Fruit fly (Drosophila melanogaster) whole organism, pupa: Measurements from ENCODE around the gene bab1.

Source experiments
- CG10348 ChIP-seq: fragments of 200-800 bp; sonication (Bioruptor generic); IDR thresholded peaks from 2 replicates; pipeline ENCODE4 v1.3.6; 2022; ENCODE audit warnings: missing biosample characterization, missing genetic modification characterization
- CG12605 ChIP-seq: fragments of 200-800 bp; sonication (Bioruptor generic); IDR thresholded peaks from 2 replicates; pipeline ENCODE4 v1.3.6; 2022; ENCODE audit warnings: missing biosample characterization, missing genetic modification characterization
- CG32121 ChIP-seq: fragments of 200-800 bp; sonication (Bioruptor generic); IDR thresholded peaks from 2 replicates; pipeline ENCODE4 v1.3.6; 2022; ENCODE audit warnings: missing biosample characterization, missing genetic modification characterization
- CG8301 ChIP-seq: fragments of 200-800 bp; sonication (Bioruptor generic); optimal IDR thresholded peaks from 2 replicates; lab custom pipeline; 2018; ENCODE audit warnings: missing biosample characterization, mild to moderate bottlenecking, missing genetic modification characterization
- Pif1A ChIP-seq: fragments of 200-800 bp; sonication (Bioruptor generic); optimal IDR thresholded peaks from 3 replicates; lab custom pipeline; 2016; ENCODE audit warnings: missing biosample characterization, missing genetic modification characterization
- fd96Ca ChIP-seq: fragments of 200-800 bp; sonication (Bioruptor generic); IDR thresholded peaks from 3 replicates; pipeline ENCODE4 v1.3.6; 2022; ENCODE audit warnings: missing biosample characterization, missing genetic modification characterization

DNA sequence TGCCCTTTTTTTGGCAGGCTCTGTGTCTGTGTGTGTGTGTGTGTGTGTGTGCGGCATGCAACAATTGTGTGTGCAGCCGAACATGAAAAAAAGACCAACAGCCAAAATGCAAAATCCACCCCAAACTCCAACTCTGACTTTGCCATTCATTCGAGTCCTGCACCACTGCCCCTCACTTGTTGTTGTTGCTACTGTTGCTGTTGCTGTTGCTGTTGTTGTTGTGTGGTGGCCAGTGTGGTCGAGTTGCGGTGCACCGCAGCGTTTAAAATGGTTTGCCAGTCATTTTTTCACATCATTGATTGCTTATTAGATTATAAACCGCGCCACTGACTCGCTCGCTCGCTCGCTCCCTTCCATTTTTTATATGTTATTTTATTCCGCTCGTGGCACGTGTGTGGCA, 54.5 kb downstream of the bab1 start:
- TF ChIP-seq CG8301 (no peak), CG32121 (GFP tag; lab: Robert Waterston, UW) (no peak), Pif1A (GFP tag; lab: Kevin White, UChicago) (no peak), CG10348 (GFP tag; lab: Robert Waterston, UW) (no peak), fd96Ca (GFP tag; lab: Robert Waterston, UW) (no peak), CG12605 (no peak)
